Fruit fly (Drosophila melanogaster) whole organism, embryonic: ENCODE measurements around the gene CG7298.

Experiments
- Adf1 ChIP-seq: fragments of 200-800 bp; sonication (Bioruptor generic); IDR thresholded peaks from 2 replicates; pipeline ENCODE4 v1.3.6; 2022; ENCODE audit warnings: missing biosample characterization, missing genetic modification characterization
- B-H1 ChIP-seq: fragments of 200-800 bp; sonication (Bioruptor generic); IDR thresholded peaks from 3 replicates; pipeline ENCODE4 v1.3.6; 2022; ENCODE audit warnings: missing biosample characterization, missing genetic modification characterization
- CG1024 ChIP-seq: fragments of 200-800 bp; sonication (Bioruptor generic); IDR thresholded peaks from 2 replicates; pipeline ENCODE4 v1.3.6; 2022; ENCODE audit warnings: missing biosample characterization, missing genetic modification characterization
- CG10321 ChIP-seq: fragments of 200-800 bp; sonication (Bioruptor generic); IDR thresholded peaks from 2 replicates; pipeline ENCODE4 v1.3.6; 2022; ENCODE audit warnings: missing biosample characterization, missing genetic modification characterization
- CG12155 ChIP-seq: fragments of 200-800 bp; sonication (Bioruptor generic); optimal IDR thresholded peaks from 3 replicates; lab custom pipeline; 2016; ENCODE audit warnings: missing biosample characterization, missing genetic modification characterization
- CG13287 ChIP-seq: fragments of 200-800 bp; sonication (Bioruptor generic); IDR thresholded peaks from 2 replicates; pipeline ENCODE4 v1.3.6; 2022; ENCODE audit warnings: missing biosample characterization, missing genetic modification characterization; ENCODE audit not compliant: partially characterized antibody
- CG14667 ChIP-seq: fragments of 200-800 bp; sonication (Bioruptor generic); IDR thresholded peaks from 2 replicates; pipeline ENCODE4 v1.3.6; 2022; ENCODE audit warnings: missing biosample characterization, missing genetic modification characterization
- CG14860 ChIP-seq: fragments of 200-800 bp; sonication (Bioruptor generic); IDR thresholded peaks from 3 replicates; pipeline ENCODE4 v1.3.6; 2022; ENCODE audit warnings: missing biosample characterization, missing genetic modification characterization; ENCODE audit not compliant: partially characterized antibody
- CG1603 ChIP-seq: fragments of 200-800 bp; sonication (Bioruptor generic); optimal IDR thresholded peaks from 2 replicates; lab custom pipeline; 2019; ENCODE audit warnings: missing biosample characterization, mild to moderate bottlenecking, missing genetic modification characterization, moderate library complexity
- CG16863 ChIP-seq: fragments of 200-800 bp; sonication (Bioruptor generic); optimal IDR thresholded peaks from 3 replicates; lab custom pipeline; 2016; ENCODE audit warnings: missing biosample characterization, missing genetic modification characterization
- CG17568 ChIP-seq: fragments of 200-800 bp; sonication (Bioruptor generic); optimal IDR thresholded peaks from 2 replicates; lab custom pipeline; 2018; ENCODE audit warnings: missing biosample characterization, mild to moderate bottlenecking, missing genetic modification characterization, moderate library complexity
- CG18011 ChIP-seq: fragments of 200-800 bp; sonication (Bioruptor generic); optimal IDR thresholded peaks from 2 replicates; lab custom pipeline; 2017; ENCODE audit warnings: missing biosample characterization, missing genetic modification characterization, mild to moderate bottlenecking, moderate library complexity, missing genotype
- CG18599 ChIP-seq: fragments of 200-800 bp; sonication (Bioruptor generic); optimal IDR thresholded peaks from 3 replicates; lab custom pipeline; 2017; ENCODE audit warnings: missing biosample characterization, missing genetic modification characterization, mild to moderate bottlenecking, moderate library complexity, missing genetic modification reagents
- CG2712 ChIP-seq: fragments of 200-800 bp; optimal IDR thresholded peaks from 3 replicates; lab custom pipeline; 2019; ENCODE audit warnings: missing biosample characterization, mild to moderate bottlenecking, missing genetic modification characterization, moderate library complexity
- CG33213 ChIP-seq: fragments of 200-800 bp; sonication (Bioruptor generic); optimal IDR thresholded peaks from 3 replicates; lab custom pipeline; 2016; ENCODE audit warnings: missing biosample characterization, missing genetic modification characterization
- CG5953 ChIP-seq: fragments of 200-800 bp; sonication (Bioruptor generic); IDR thresholded peaks from 2 replicates; pipeline ENCODE4 v1.3.6; 2022; ENCODE audit warnings: missing biosample characterization, missing genetic modification characterization
- CG6254 ChIP-seq: fragments of 200-800 bp; sonication (Bioruptor generic); optimal IDR thresholded peaks from 3 replicates; lab custom pipeline; 2017; ENCODE audit warnings: mild to moderate bottlenecking, missing biosample characterization, missing genetic modification reagents, missing genetic modification characterization
- CG8089 ChIP-seq: fragments of 200-800 bp; sonication (Bioruptor generic); optimal IDR thresholded peaks from 3 replicates; lab custom pipeline; 2016; ENCODE audit warnings: missing biosample characterization, missing genetic modification characterization
- CG9215 ChIP-seq: fragments of 200-800 bp; sonication (Bioruptor generic); IDR thresholded peaks from 2 replicates; pipeline ENCODE4 v1.3.6; 2022; ENCODE audit warnings: missing biosample characterization, missing genetic modification characterization
- Gug ChIP-seq: fragments of 200-800 bp; sonication (Bioruptor generic); IDR thresholded peaks from 4 replicates; pipeline ENCODE4 v1.3.6; 2022; ENCODE audit warnings: missing biosample characterization, missing genetic modification characterization
- Lhr ChIP-seq: fragments of 200-800 bp; sonication (Bioruptor generic); optimal IDR thresholded peaks from 3 replicates; lab custom pipeline; 2017; ENCODE audit warnings: mild to moderate bottlenecking, missing biosample characterization, missing genetic modification reagents, missing genetic modification characterization
- MESR4 ChIP-seq: fragments of 200-800 bp; sonication (Bioruptor generic); optimal IDR thresholded peaks from 2 replicates; lab custom pipeline; 2018; ENCODE audit warnings: missing biosample characterization, mild to moderate bottlenecking, missing genetic modification characterization, moderate library complexity
- Myb ChIP-seq: fragments of 200-800 bp; sonication (Bioruptor generic); optimal IDR thresholded peaks from 2 replicates; lab custom pipeline; 2016; ENCODE audit warnings: missing biosample characterization, missing genetic modification characterization
- NC2β ChIP-seq: fragments of 200-800 bp; sonication (Bioruptor generic); optimal IDR thresholded peaks from 2 replicates; lab custom pipeline; 2016; ENCODE audit warnings: missing biosample characterization, missing genetic modification characterization
- Nf-YB ChIP-seq: fragments of 200-800 bp; sonication (Bioruptor generic); optimal IDR thresholded peaks from 3 replicates; lab custom pipeline; 2019; ENCODE audit warnings: missing biosample characterization, mild to moderate bottlenecking, missing genetic modification characterization, moderate library complexity
- Pdp1 ChIP-seq, 2 experiments: fragments of 200-800 bp; sonication (Bioruptor generic); optimal IDR thresholded peaks; 3 replicates each; lab custom pipeline; 2016; ENCODE audit warnings: missing biosample characterization in 2 of 2, missing genetic modification characterization in 2 of 2, mild to moderate bottlenecking in 1 of 2, moderate library complexity in 1 of 2
- Rx ChIP-seq: fragments of 200-800 bp; sonication (Bioruptor generic); IDR thresholded peaks from 2 replicates; pipeline ENCODE4 v1.3.6; 2022; ENCODE audit warnings: missing biosample characterization, missing genetic modification characterization
- Stat92E ChIP-seq, 3 experiments: fragments of >200 bp in 2 of 3; fragments of 200-800 bp in 1 of 3; sonication (Bioruptor generic) in 1 of 3; optimal IDR thresholded peaks; 2 replicates each; lab custom pipeline; 2017 to 2019; ENCODE audit warnings: missing biosample characterization in 3 of 3, missing genetic modification characterization in 3 of 3, mild to moderate bottlenecking in 1 of 3, moderate library complexity in 1 of 3
- Tbp ChIP-seq: fragments of >200 bp; optimal IDR thresholded peaks from 2 replicates; lab custom pipeline; 2018; ENCODE audit warnings: missing biosample characterization, missing genetic modification characterization
- YL-1 ChIP-seq: fragments of 200-800 bp; sonication (Bioruptor generic); optimal IDR thresholded peaks from 3 replicates; lab custom pipeline; 2017; ENCODE audit warnings: missing biosample characterization, mild to moderate bottlenecking, missing genetic modification characterization
- aop ChIP-seq: fragments of 200-800 bp; sonication (Bioruptor generic); IDR thresholded peaks from 2 replicates; pipeline ENCODE4 v1.3.6; 2022; ENCODE audit warnings: missing biosample characterization, missing genetic modification characterization
- ase ChIP-seq: fragments of 200-800 bp; sonication (Bioruptor generic); IDR thresholded peaks from 3 replicates; pipeline ENCODE4 v1.3.6; 2022; ENCODE audit warnings: missing biosample characterization, missing genetic modification characterization
- cas ChIP-seq: fragments of 200-800 bp; sonication (Bioruptor generic); IDR thresholded peaks from 2 replicates; pipeline ENCODE4 v1.3.6; 2022; ENCODE audit warnings: missing biosample characterization, missing genetic modification characterization
- ci ChIP-seq: fragments of 200-800 bp; sonication (Bioruptor generic); IDR thresholded peaks from 3 replicates; pipeline ENCODE4 v1.3.6; 2022; ENCODE audit warnings: missing biosample characterization, missing genetic modification characterization
- crc ChIP-seq: fragments of 200-800 bp; sonication (Bioruptor generic); optimal IDR thresholded peaks from 2 replicates; lab custom pipeline; 2016; ENCODE audit warnings: missing biosample characterization, missing genetic modification characterization
- en ChIP-seq: fragments of 200-800 bp; sonication (Bioruptor generic); optimal IDR thresholded peaks from 2 replicates; lab custom pipeline; 2016; ENCODE audit warnings: missing biosample characterization, missing genetic modification characterization
- esg ChIP-seq: fragments of 200-800 bp; sonication (Bioruptor generic); conservative IDR thresholded peaks from 2 replicates; pipeline ENCODE4 v1.3.6; 2022; ENCODE audit warnings: missing biosample characterization, missing genetic modification characterization
- fd102C ChIP-seq: fragments of 200-800 bp; sonication (Bioruptor generic); optimal IDR thresholded peaks from 2 replicates; lab custom pipeline; 2018; ENCODE audit warnings: missing biosample characterization, mild to moderate bottlenecking, missing genetic modification characterization, moderate library complexity
- gfzf ChIP-seq: fragments of 200-800 bp; sonication (Bioruptor generic); optimal IDR thresholded peaks from 2 replicates; lab custom pipeline; 2016; ENCODE audit warnings: missing biosample characterization, mild to moderate bottlenecking, missing genetic modification characterization, moderate library complexity
- insv ChIP-seq, 2 experiments: fragments of 200-800 bp; sonication (Bioruptor generic); optimal IDR thresholded peaks; 3 replicates each; lab custom pipeline; 2016 to 2018; ENCODE audit warnings: missing biosample characterization in 2 of 2, missing genetic modification characterization in 2 of 2
- knrl ChIP-seq: fragments of 200-800 bp; sonication (Bioruptor generic); IDR thresholded peaks from 3 replicates; pipeline ENCODE4 v1.3.6; 2022; ENCODE audit warnings: missing biosample characterization, missing genetic modification characterization; ENCODE audit not compliant: partially characterized antibody
- mld ChIP-seq: fragments of 200-800 bp; sonication (Bioruptor generic); IDR thresholded peaks from 3 replicates; pipeline ENCODE4 v1.3.6; 2022; ENCODE audit warnings: missing biosample characterization, missing genetic modification characterization; ENCODE audit not compliant: partially characterized antibody
- oc ChIP-seq: fragments of 200-800 bp; sonication (Bioruptor generic); optimal IDR thresholded peaks from 2 replicates; lab custom pipeline; 2018; ENCODE audit warnings: missing biosample characterization, mild to moderate bottlenecking, missing genetic modification characterization, moderate library complexity
- pzg ChIP-seq: fragments of 200-800 bp; sonication (Bioruptor generic); optimal IDR thresholded peaks from 3 replicates; lab custom pipeline; 2018; ENCODE audit warnings: missing biosample characterization, mild to moderate bottlenecking, missing genetic modification characterization, moderate library complexity
- rib ChIP-seq: fragments of 200-800 bp; sonication (Bioruptor generic); IDR thresholded peaks from 2 replicates; pipeline ENCODE4 v1.3.6; 2022; ENCODE audit warnings: missing biosample characterization, missing genetic modification characterization
- sqz ChIP-seq: fragments of 200-800 bp; sonication (Bioruptor generic); optimal IDR thresholded peaks from 3 replicates; lab custom pipeline; 2018; ENCODE audit warnings: missing biosample characterization, mild to moderate bottlenecking, missing genetic modification characterization
- trem ChIP-seq: fragments of 200-800 bp; optimal IDR thresholded peaks from 3 replicates; lab custom pipeline; 2019; ENCODE audit warnings: missing biosample characterization, mild to moderate bottlenecking, missing genetic modification characterization, moderate library complexity
- ttk ChIP-seq: fragments of 200-800 bp; sonication (Bioruptor generic); IDR thresholded peaks from 2 replicates; pipeline ENCODE4 v2.1.2; 2022; ENCODE audit warnings: missing biosample characterization, missing genetic modification characterization
- vnd ChIP-seq: fragments of 200-800 bp; sonication (Bioruptor generic); IDR thresholded peaks from 3 replicates; pipeline ENCODE4 v1.3.6; 2022; ENCODE audit warnings: missing biosample characterization, missing genetic modification characterization; ENCODE audit not compliant: partially characterized antibody
- zfh2 ChIP-seq: fragments of 200-800 bp; sonication (Bioruptor generic); optimal IDR thresholded peaks from 2 replicates; lab custom pipeline; 2016; ENCODE audit warnings: missing biosample characterization, missing genetic modification characterization

CG7298 gene

DNA sequence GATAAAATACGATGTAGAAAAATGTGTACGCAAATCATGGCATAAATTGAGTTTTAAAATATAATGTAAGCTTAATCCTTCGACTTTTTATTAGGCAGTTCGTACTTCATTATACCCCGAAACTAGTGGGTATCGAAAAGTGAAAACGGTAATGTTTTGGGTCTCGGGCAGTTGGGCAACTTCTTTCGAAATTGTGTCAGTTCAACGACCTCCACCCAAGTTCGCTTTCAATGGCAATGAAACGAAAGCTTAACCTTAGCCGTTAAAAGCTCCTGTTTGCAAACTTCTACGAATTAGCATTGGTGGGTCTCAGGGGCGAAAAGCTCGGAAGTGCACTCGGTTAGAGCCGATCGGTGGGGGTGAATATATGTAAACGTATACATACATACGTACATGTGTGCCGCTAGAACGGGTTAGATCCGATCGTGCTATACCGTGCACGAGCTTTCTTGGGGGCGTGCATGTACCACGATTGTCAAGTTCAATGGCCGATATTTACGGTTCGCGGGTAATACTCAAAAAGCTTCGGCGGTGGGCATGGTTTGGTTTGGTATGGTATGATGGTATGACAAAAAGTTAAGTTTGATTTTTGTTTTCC is 26.8 kb upstream of the CG7298 start:
- TF ChIP-seq Tbp (GFP tag; lab: Kevin White, UChicago) (no peak), knrl (GFP tag; lab: Robert Waterston, UW) (no peak), esg (GFP tag; lab: Robert Waterston, UW) (no peak), vnd (GFP tag; lab: Robert Waterston, UW) (0 out of 3 replicates have a peak, but pooled peaks have one; percentile 33), CG16863 (GFP tag; lab: Kevin White, UChicago) (no peak), pzg (GFP tag; lab: Kevin White, UChicago) (peak; percentile 4), MESR4 (GFP tag; lab: Kevin White, UChicago) (no peak), sqz (GFP tag; lab: Kevin White, UChicago) (no peak), zfh2 (no peak), aop (GFP tag; lab: Robert Waterston, UW) (no peak), CG18011 (no peak), CG8089 (GFP tag; lab: Kevin White, UChicago) (no peak), CG12155 (no peak), CG14860 (GFP tag; lab: Robert Waterston, UW) (no peak), gfzf (GFP tag; lab: Kevin White, UChicago) (no peak), CG18599 (GFP tag; lab: Kevin White, UChicago) (no peak), rib (peak; percentile 33; the same call in 1 of the 2 replicates), crc (GFP tag; lab: Kevin White, UChicago) (no peak), mld (GFP tag; lab: Robert Waterston, UW) (peak; percentile 45; the same call in 1 of the 3 replicates), B-H1 (GFP tag; lab: Robert Waterston, UW) (no peak), oc (tag; lab: Kevin White, UChicago) (no peak), fd102C (GFP tag; lab: Kevin White, UChicago) (no peak), Nf-YB (no peak), Lhr (GFP tag; lab: Kevin White, UChicago) (no peak), CG33213 (no peak), CG5953 (0 out of 2 replicates have a peak, but pooled peaks have one; percentile 10), NC2β (no peak), CG2712 (no peak), CG6254 (GFP tag; lab: Kevin White, UChicago) (no peak), ase (GFP tag; lab: Robert Waterston, UW) (no peak), CG9215 (no peak), insv (GFP tag; optimal IDR thresholded peaks at IDR 0.05; lab: Kevin White, UChicago) (no peak), Stat92E (GFP tag; optimal IDR thresholded peaks at IDR 0.05; lab: Kevin White, UChicago) (no peak), CG1603 (tag; lab: Kevin White, UChicago) (no peak), Pdp1 (GFP tag; optimal IDR thresholded peaks at IDR 0.05; lab: Kevin White, UChicago) (no peak), CG14667 (GFP tag; lab: Robert Waterston, UW) (no peak), Myb (GFP tag; lab: Kevin White, UChicago) (peak; percentile 47), trem (tag; lab: Kevin White, UChicago) (no peak), CG10321 (GFP tag; lab: Robert Waterston, UW) (no peak), CG1024 (GFP tag; lab: Robert Waterston, UW) (no peak), Adf1 (GFP tag; lab: Robert Waterston, UW) (no peak), ci (no peak; the same call in 2 of the 3 replicates), YL-1 (GFP tag; lab: Kevin White, UChicago) (no peak), CG13287 (GFP tag; lab: Robert Waterston, UW) (peak; percentile 31; the same call in 1 of the 2 replicates), cas (GFP tag; lab: Robert Waterston, UW) (no peak), en (GFP tag; lab: Kevin White, UChicago) (no peak), Gug (GFP tag; lab: Robert Waterston, UW) (no peak), Rx (no peak), CG17568 (no peak), ttk (GFP tag; lab: Robert Waterston, UW) (peak; percentile 32; the same call in 1 of the 2 replicates)
